Worm (Caenorhabditis elegans): ENCODE measurements around the gene C06C6.7.

Gene C06C6.7

DNA sequence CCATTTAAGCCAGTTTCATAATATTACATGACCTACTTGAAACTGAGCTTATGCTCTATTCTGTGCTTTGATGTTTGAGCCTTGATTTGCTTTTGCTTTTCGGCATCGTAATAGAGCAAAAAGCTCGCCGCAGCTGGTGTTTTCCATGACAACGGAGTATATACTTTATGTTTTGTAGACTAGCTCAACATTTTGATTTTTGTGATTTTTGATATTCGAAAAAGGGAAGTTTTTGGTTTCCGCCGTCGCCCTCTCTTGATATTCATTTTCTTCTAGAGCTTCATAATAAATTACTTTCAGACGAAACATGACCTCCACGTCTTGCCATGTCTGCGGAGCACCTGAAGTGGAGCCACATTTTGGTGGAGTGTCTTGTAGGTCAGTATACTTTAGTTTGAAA is 10.3 kb downstream of the C06C6.7 start, which contains the start of gene nhr-63:
TSS of gene nhr-63 (plus strand) at position 301 of the 400 bp plus-strand sequence.
- TF ChIP-seq aly-2 (tag; optimal IDR thresholded peaks at IDR 0.05) (no peak), nhr-67 (tag; optimal IDR thresholded peaks at IDR 0.05) (no peak), elt-1 (tag; optimal IDR thresholded peaks at IDR 0.05) (no peak), zag-1 (tag; optimal IDR thresholded peaks at IDR 0.05) (no peak), nhr-25 (tag; optimal IDR thresholded peaks at IDR 0.05) (no peak), nhr-23 (tag; optimal IDR thresholded peaks at IDR 0.05) (no peak)

DNA sequence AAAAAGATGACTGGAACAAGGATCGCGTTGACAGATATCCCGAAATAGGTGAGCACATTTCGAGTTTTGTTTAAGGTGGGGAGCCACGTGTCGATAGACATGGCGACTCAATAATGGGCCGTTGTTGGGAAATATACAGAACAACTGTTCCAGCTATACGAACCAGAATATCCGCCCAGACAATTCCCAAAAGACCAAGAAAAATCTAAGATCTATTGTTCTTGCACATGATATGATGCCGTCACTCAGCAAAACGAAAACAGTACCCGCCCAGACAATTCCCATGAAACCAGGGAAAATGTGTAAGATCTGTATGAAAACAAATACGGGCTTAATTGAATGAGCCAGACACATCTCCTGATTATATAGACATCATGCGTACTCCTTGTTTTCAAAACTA is 15.6 kb downstream of the C06C6.7 start, which contains the start of gene str-231:
TSS of gene str-231 (minus strand) at position 101 of the 400 bp plus-strand sequence.
- no peak for TF ChIP-seq nhr-25 (tag; optimal IDR thresholded peaks at IDR 0.05)
- TF ChIP-seq fkh-10 (GFP tag; optimal IDR thresholded peaks at IDR 0.05), result no peak
- TF ChIP-seq snpc-4 (tag; optimal IDR thresholded peaks at IDR 0.05), result no peak
- no peak for TF ChIP-seq ceh-28 (tag; optimal IDR thresholded peaks at IDR 0.05)
- no peak for TF ChIP-seq nfya-1 (tag; optimal IDR thresholded peaks at IDR 0.05; ENCODE audit: insufficient read depth)
- TF ChIP-seq nhr-28 (tag; optimal IDR thresholded peaks at IDR 0.05), result no peak
- no peak for TF ChIP-seq skn-1 (tag; optimal IDR thresholded peaks at IDR 0.05)
- TF ChIP-seq nhr-76 (tag; optimal IDR thresholded peaks at IDR 0.05), result no peak

DNA sequence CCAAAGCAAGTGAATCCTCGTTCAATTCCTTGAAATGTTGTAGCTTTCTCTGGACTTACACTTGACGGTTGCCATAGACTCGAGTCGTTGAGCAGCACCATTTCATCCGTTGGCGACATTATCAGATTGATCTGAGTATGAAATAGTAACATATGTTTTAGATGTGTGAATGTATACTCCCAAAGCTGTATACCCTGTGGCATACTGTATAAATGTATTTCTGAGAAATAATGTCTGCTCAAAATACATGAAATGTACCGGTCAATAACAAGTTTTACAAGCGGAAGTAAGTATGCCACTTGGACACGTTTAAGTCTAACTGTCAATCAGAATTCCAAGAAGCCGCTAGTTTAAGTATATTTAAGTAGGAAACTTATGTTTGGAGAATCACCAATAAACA is 17.6 kb downstream of the C06C6.7 start, which contains the start of gene str-233:
TSS of gene str-233 (minus strand) at position 101 of the 400 bp plus-strand sequence.
- no peak for TF ChIP-seq nhr-77 (tag; optimal IDR thresholded peaks at IDR 0.05)
- no peak for TF ChIP-seq zag-1 (tag; optimal IDR thresholded peaks at IDR 0.05)
- no peak for TF ChIP-seq pqm-1 (tag; optimal IDR thresholded peaks at IDR 0.05)
- no peak for TF ChIP-seq ZK546.5 (tag; optimal IDR thresholded peaks at IDR 0.05)
- no peak for TF ChIP-seq ztf-4 (tag; optimal IDR thresholded peaks at IDR 0.05)
- no peak for TF ChIP-seq fkh-2 (tag; optimal IDR thresholded peaks at IDR 0.05)
- TF ChIP-seq tbx-2 (tag; optimal IDR thresholded peaks at IDR 0.05), result no peak
- TF ChIP-seq nhr-28 (tag; optimal IDR thresholded peaks at IDR 0.05), result no peak
- no peak for TF ChIP-seq unc-62 (GFP tag; optimal IDR thresholded peaks at IDR 0.05)
- no peak for TF ChIP-seq nhr-76 (tag; optimal IDR thresholded peaks at IDR 0.05)
- no peak for TF ChIP-seq pha-4 (tag; optimal IDR thresholded peaks at IDR 0.05)
- no peak for TF ChIP-seq nfya-1 (tag; optimal IDR thresholded peaks at IDR 0.05; ENCODE audit: insufficient read depth)
- no peak for TF ChIP-seq ceh-28 (tag; optimal IDR thresholded peaks at IDR 0.05)
- TF ChIP-seq ceh-82 (tag; optimal IDR thresholded peaks at IDR 0.05), result no peak
- TF ChIP-seq elt-1 (tag; optimal IDR thresholded peaks at IDR 0.05), result no peak
- TF ChIP-seq lin-15B (tag; optimal IDR thresholded peaks at IDR 0.05), result no peak
- no peak for TF ChIP-seq nhr-12 (tag; optimal IDR thresholded peaks at IDR 0.05)
- no peak for TF ChIP-seq egl-27 (tag; optimal IDR thresholded peaks at IDR 0.05)

DNA sequence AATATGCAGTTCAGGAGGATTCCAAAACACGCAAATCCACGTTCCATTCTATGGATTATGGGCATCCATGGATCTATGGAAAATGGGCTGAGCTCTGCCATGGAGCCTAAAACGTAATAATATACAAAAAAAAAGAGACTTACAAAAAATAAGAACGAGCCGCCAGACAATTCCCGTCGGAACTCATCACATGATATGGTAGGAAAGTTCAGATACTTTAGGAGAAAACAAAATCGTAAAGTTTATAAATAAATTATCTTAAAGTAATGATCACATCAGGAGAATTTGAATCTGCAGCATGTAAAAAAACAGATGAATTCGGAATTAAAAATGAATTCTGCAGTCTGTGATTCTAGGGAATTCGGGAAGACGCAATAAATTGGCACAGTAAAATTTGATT is 23.7 kb downstream of the C06C6.7 start, which contains the start of gene str-232:
TSS of gene str-232 (minus strand) at position 101 of the 400 bp plus-strand sequence.
- TF ChIP-seq fos-1 (tag; optimal IDR thresholded peaks at IDR 0.05) (no peak), snpc-4 (tag; optimal IDR thresholded peaks at IDR 0.05) (no peak), nhr-11 (tag; optimal IDR thresholded peaks at IDR 0.05) (no peak), elt-3 (tag; optimal IDR thresholded peaks at IDR 0.05) (no peak), mml-1 (tag; optimal IDR thresholded peaks at IDR 0.05) (no peak), sea-2 (GFP tag; optimal IDR thresholded peaks at IDR 0.05) (no peak)

ce11 chrV:16016977-16017376 is 25.0 kb downstream of the C06C6.7 start:
- TF ChIP-seq R02D3.7 (tag; optimal IDR thresholded peaks at IDR 0.05) (no peak), ama-1 (optimal IDR thresholded peaks at IDR 0.05) (no peak), ztf-11 (tag; optimal IDR thresholded peaks at IDR 0.05) (no peak), lsy-12 (tag; optimal IDR thresholded peaks at IDR 0.05) (no peak), nhr-12 (tag; optimal IDR thresholded peaks at IDR 0.05) (no peak), skn-1 (tag; optimal IDR thresholded peaks at IDR 0.05) (no peak), ceh-28 (tag; optimal IDR thresholded peaks at IDR 0.05) (no peak)

DNA sequence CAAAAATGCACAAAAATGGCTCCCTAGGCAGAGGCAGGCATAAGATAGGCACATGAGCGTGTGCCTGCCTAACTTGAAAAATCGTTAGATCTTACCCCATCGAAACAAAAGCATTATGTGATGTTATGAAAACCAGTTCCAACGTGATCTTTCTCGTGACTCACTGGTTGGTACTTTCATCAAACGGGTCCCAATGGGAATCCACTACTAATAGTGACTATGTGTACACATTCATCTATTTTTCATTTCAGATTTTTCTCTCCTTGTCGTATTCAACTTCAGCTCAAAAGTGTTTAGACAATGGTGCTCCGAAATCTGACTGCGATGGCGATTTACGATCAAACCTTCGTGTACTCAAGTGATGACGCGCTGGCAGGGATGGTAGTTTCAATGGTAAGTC is 25.7 kb downstream of the C06C6.7 start, which contains the start of gene srx-43:
TSS of gene srx-43 (plus strand) at position 301 of the 400 bp plus-strand sequence.
- no peak for TF ChIP-seq nhr-11 (tag; optimal IDR thresholded peaks at IDR 0.05)
- no peak for TF ChIP-seq eor-1 (tag; optimal IDR thresholded peaks at IDR 0.05)
- no peak for TF ChIP-seq egl-27 (tag; optimal IDR thresholded peaks at IDR 0.05)
- TF ChIP-seq lin-39 (tag; optimal IDR thresholded peaks at IDR 0.05), result no peak
- TF ChIP-seq nhr-12 (tag; optimal IDR thresholded peaks at IDR 0.05), result no peak
- no peak for TF ChIP-seq jun-1 (tag; optimal IDR thresholded peaks at IDR 0.05)
- no peak for TF ChIP-seq nhr-43 (tag; optimal IDR thresholded peaks at IDR 0.05; ENCODE audit: poor library complexity, severe bottlenecking)
- no peak for TF ChIP-seq lsy-12 (tag; optimal IDR thresholded peaks at IDR 0.05)
- no peak for TF ChIP-seq ZK546.5 (tag; optimal IDR thresholded peaks at IDR 0.05)
- TF ChIP-seq daf-12 (tag; optimal IDR thresholded peaks at IDR 0.05), result no peak

Data from whole organism, L3 larva.